Worm (Caenorhabditis elegans): ENCODE data around the gene B0416.10.

- TF ChIP-seq sea-1 (GFP tag; conservative IDR thresholded peaks at IDR 0.05): no peak
- no peak for TF ChIP-seq ama-1 (optimal IDR thresholded peaks at IDR 0.05)
- TF ChIP-seq tbx-11 (GFP tag; IDR thresholded peaks at IDR 0.05): no peak
- TF ChIP-seq tra-4 (tag; optimal IDR thresholded peaks at IDR 0.05): no peak
- no peak for TF ChIP-seq aly-1 (tag; optimal IDR thresholded peaks at IDR 0.05)
- TF ChIP-seq B0310.2 (tag; optimal IDR thresholded peaks at IDR 0.05): no peak
Observed at ce11 chrX:9251488-9251887, 23.0 kb downstream of the B0416.10 start, which contains the start of gene pes-8.
